Worm (Caenorhabditis elegans) whole organism, L3 larva: ENCODE results near the gene nfki-1.

Source experiments
- R02D3.7 ChIP-seq: fragments of 150-350 bp; optimal IDR thresholded peaks from 2 replicates; lab custom pipeline; 2014; ENCODE audit warnings: missing biosample characterization, missing genetic modification characterization
- ZK546.5 ChIP-seq: sonication (generic microtip); optimal IDR thresholded peaks from 2 replicates; lab custom pipeline; 2017; ENCODE audit warnings: missing biosample characterization, missing genetic modification characterization
- elt-2 ChIP-seq: sonication (generic microtip); optimal IDR thresholded peaks from 2 replicates; lab custom pipeline; 2016; ENCODE audit warnings: missing genetic modification reagents, mild to moderate bottlenecking, missing genetic modification characterization, missing compliant biosample characterization
- fkh-10 ChIP-seq: sonication (generic microtip); optimal IDR thresholded peaks from 2 replicates; lab custom pipeline; 2017; ENCODE audit warnings: missing biosample characterization, missing genetic modification reagents, missing genetic modification characterization
- mdl-1 ChIP-seq: fragments of 150-350 bp; optimal IDR thresholded peaks from 2 replicates; lab custom pipeline; 2014; ENCODE audit warnings: missing biosample characterization, missing genetic modification characterization
- pha-4 ChIP-seq: fragments of 150-350 bp; optimal IDR thresholded peaks from 2 replicates; lab custom pipeline; 2014; ENCODE audit warnings: missing biosample characterization, missing genetic modification reagents, missing genetic modification characterization
- pqm-1 ChIP-seq: fragments of 150-350 bp; optimal IDR thresholded peaks from 2 replicates; lab custom pipeline; 2017; ENCODE audit warnings: missing biosample characterization, missing genetic modification characterization, inconsistent platforms
- unc-62 ChIP-seq: fragments of 150-350 bp; sonication (generic microtip); optimal IDR thresholded peaks from 4 replicates; lab custom pipeline; 2014; ENCODE audit warnings: missing biosample characterization, missing genetic modification reagents, missing genetic modification characterization
- ztf-11 ChIP-seq: fragments of 150-350 bp; optimal IDR thresholded peaks from 2 replicates; lab custom pipeline; 2014; ENCODE audit warnings: missing biosample characterization, missing genetic modification characterization

DNA sequence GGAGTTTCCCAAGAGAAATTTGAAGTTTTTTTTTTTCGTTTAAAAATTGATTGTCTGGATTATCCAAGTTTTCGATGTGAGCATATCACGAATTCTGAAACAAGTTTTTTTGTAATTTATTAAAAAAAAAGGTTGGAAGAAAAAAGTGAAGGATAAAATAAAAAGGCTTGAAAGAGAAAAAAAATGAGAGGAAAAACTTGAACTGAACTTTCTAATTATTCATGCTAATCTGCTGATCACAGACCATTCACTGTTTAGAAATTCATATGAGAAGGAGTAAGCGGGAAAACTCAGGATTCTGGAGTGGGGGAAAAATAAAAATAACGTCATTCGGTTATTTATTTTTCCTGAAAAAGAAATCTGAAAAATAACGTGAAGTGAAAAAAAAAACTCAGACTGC is 22.7 kb downstream of the nfki-1 start, which contains the start of gene svh-5:
- TF ChIP-seq ztf-11 (tag; lab: Kevin White, UChicago): no peak
- TF ChIP-seq R02D3.7 (tag; lab: Kevin White, UChicago): no peak
- TF ChIP-seq elt-2 (tag; lab: Kevin White, UChicago): no peak
- TF ChIP-seq ZK546.5: no peak
- no peak for TF ChIP-seq pha-4 (tag; lab: Kevin White, UChicago)
- TF ChIP-seq unc-62: no peak
- no peak for TF ChIP-seq pqm-1 (tag; lab: Kevin White, UChicago)
- TF ChIP-seq mdl-1 (tag; lab: Kevin White, UChicago): no peak
- TF ChIP-seq fkh-10 (GFP tag; lab: Kevin White, UChicago): no peak
